Worm (Caenorhabditis elegans): Measurements from ENCODE around the gene T08G5.2.

DNA sequence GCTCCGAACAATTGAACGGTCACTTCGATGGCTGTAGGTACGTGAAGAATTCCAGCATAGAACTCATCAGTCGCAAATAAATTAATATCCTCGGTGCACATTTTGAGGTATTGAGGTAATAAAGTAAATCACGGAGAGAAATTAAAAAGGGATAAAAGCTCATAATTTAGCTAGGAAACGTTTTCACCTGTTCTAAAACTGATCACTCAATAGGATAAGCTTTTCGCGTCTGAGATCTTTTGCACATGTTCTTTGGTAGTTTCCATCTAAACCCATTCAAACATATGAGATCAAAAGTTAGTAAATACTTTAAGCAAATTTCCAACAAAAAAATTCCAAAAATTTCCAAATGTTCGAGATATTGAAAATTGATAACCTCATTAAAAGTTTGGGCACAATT, 8.6 kb downstream of the T08G5.2 start, which contains the start of gene srh-308:
- TF ChIP-seq php-3 (GFP tag; IDR thresholded peaks at IDR 0.05), result no peak
- TF ChIP-seq arid-1 (GFP tag; conservative IDR thresholded peaks at IDR 0.05), result no peak
- TF ChIP-seq pha-4 (GFP tag; IDR thresholded peaks at IDR 0.05), result no peak
- TF ChIP-seq pha-4 (tag; optimal IDR thresholded peaks at IDR 0.05), result no peak
- no peak for TF ChIP-seq sdz-12 (GFP tag; optimal IDR thresholded peaks at IDR 0.05)
- TF ChIP-seq zip-11 (GFP tag; IDR thresholded peaks at IDR 0.05), result no peak
- no peak for TF ChIP-seq ama-1 (optimal IDR thresholded peaks at IDR 0.05)
- no peak for TF ChIP-seq dpl-1 (GFP tag; optimal IDR thresholded peaks at IDR 0.05)
- TF ChIP-seq aha-1 (tag), result no peak
- TF ChIP-seq hlh-30 (tag; optimal IDR thresholded peaks at IDR 0.05; ENCODE audit: insufficient read depth), result no peak
- no peak for TF ChIP-seq duxl-1 (tag; optimal IDR thresholded peaks at IDR 0.05; ENCODE audit: poor library complexity)
- no peak for TF ChIP-seq spr-3 (GFP tag; optimal IDR thresholded peaks at IDR 0.05)
- no peak for TF ChIP-seq skn-1 (tag; optimal IDR thresholded peaks at IDR 0.05)
- TF ChIP-seq ztf-7 (tag; optimal IDR thresholded peaks at IDR 0.05), result no peak
- TF ChIP-seq T20F7.1 (GFP tag; optimal IDR thresholded peaks at IDR 0.05), result no peak
